Worm (Caenorhabditis elegans) whole organism, young adult: ENCODE measurements around the gene K01G5.10.

Source experiments
- K11D2.4 ChIP-seq: fragments of 200-800 bp; sonication (Bioruptor generic); IDR thresholded peaks from 2 replicates; pipeline ENCODE4 v1.3.6; 2022; ENCODE audit warnings: missing genetic modification reagents, missing genetic modification characterization, missing compliant biosample characterization
- lin-26 ChIP-seq: fragments of 200-800 bp; sonication (Bioruptor generic); IDR thresholded peaks from 2 replicates; pipeline ENCODE4 v1.3.6; 2022; ENCODE audit warnings: missing genetic modification reagents, missing genetic modification characterization, missing compliant biosample characterization
- unc-62 ChIP-seq: fragments of 150-350 bp; optimal IDR thresholded peaks from 2 replicates; lab custom pipeline; 2014; ENCODE audit warnings: missing biosample characterization, missing genetic modification reagents, missing genetic modification characterization

DNA sequence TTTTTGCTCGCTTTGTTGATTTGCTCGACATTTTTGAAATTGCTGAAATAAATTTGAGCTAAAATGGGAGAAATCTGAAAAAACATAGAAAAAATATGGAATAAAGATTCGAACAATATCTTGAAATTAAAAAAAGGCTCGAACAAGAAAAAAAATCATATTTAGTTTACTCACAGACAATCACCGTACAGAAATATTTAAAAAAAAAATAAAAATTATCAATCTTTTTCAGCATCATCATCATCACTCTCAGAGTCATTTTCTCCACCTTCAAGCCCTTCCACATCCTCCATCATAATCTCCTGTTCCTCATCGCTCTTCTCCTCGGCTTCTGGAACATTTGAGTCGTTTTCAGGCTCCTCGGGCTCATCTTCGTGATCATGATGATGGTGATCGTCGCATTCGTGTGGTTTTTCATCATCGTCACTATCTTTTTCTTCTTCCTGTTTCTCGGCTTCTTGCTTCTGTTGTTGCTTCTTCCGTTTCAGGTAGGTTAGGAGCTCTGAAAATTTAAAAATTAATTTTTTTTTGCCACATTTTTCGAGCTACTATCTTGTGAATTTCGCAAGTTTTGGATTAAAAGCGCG, 2.7 kb downstream of the K01G5.10 start, which contains the start of gene hpl-2:
- TF ChIP-seq unc-62 (GFP tag; lab: Kevin White, UChicago) (no peak), K11D2.4 (GFP tag; lab: Robert Waterston, UW) (no peak), lin-26 (GFP tag; lab: Robert Waterston, UW) (no peak)
